Worm (Caenorhabditis elegans): ENCODE measurements around the gene dpy-31.
A peak's percentile ranks its signal among the peaks of the same experiment; 100 is the strongest.

Gene dpy-31

ce11 chrIII:7207903-7208497 is 6.0 kb downstream of the dpy-31 start, which contains the start of gene rpl-6 (continued):
- no peak for TF ChIP-seq lir-3 (tag; optimal IDR thresholded peaks at IDR 0.05)
- TF ChIP-seq ceh-82 (tag; optimal IDR thresholded peaks at IDR 0.05), result no peak
- no peak for TF ChIP-seq daf-8 (GFP tag; IDR thresholded peaks at IDR 0.05)
- peak in 1 of 2 experiments; percentile 82 for TF ChIP-seq hif-1 (tag; optimal IDR thresholded peaks at IDR 0.05)
- no peak for TF ChIP-seq F49E8.2 (tag; optimal IDR thresholded peaks at IDR 0.05; ENCODE audit: borderline replicate concordance)
- peak; percentile 91 for TF ChIP-seq mes-2 (tag; optimal IDR thresholded peaks at IDR 0.05; ENCODE audit: poor library complexity, severe bottlenecking)
- peak; percentile 86 for TF ChIP-seq dve-1 (tag; optimal IDR thresholded peaks at IDR 0.05; ENCODE audit: insufficient read depth)
- peak; percentile 82 for TF ChIP-seq nhr-102 (tag; optimal IDR thresholded peaks at IDR 0.05)
- no peak for TF ChIP-seq vab-7 (GFP tag; IDR thresholded peaks at IDR 0.05)
- TF ChIP-seq sdz-12 (GFP tag; optimal IDR thresholded peaks at IDR 0.05), result no peak
- TF ChIP-seq daf-16 (GFP tag; optimal IDR thresholded peaks at IDR 0.05), result no peak
- peak; percentile 85 for TF ChIP-seq daf-16 (tag; optimal IDR thresholded peaks at IDR 0.05)
- no peak for TF ChIP-seq tag-97 (GFP tag; IDR thresholded peaks at IDR 0.05)
- peak; percentile 19 for TF ChIP-seq ztf-7 (tag; optimal IDR thresholded peaks at IDR 0.05)
- TF ChIP-seq egl-27 (tag; optimal IDR thresholded peaks at IDR 0.05), result peak; percentile 23
- no peak for TF ChIP-seq ztf-11 (tag; optimal IDR thresholded peaks at IDR 0.05)
- no peak for TF ChIP-seq snpc-1.2 (GFP tag; IDR thresholded peaks at IDR 0.05)

- TF ChIP-seq hlh-11 (tag; optimal IDR thresholded peaks at IDR 0.05) (no peak), R02D3.7 (tag; optimal IDR thresholded peaks at IDR 0.05) (no peak), nhr-102 (tag; optimal IDR thresholded peaks at IDR 0.05) (no peak), lin-38 (GFP tag; IDR thresholded peaks at IDR 0.05) (peak; percentile 29), D1046.2 (GFP tag; IDR thresholded peaks at IDR 0.05) (no peak), Y48G9A.11 (GFP tag; IDR thresholded peaks at IDR 0.05) (peak; percentile 38; the same call in 1 of the 2 replicates), lim-7 (GFP tag; IDR thresholded peaks at IDR 0.05) (no peak), nhr-48 (tag; optimal IDR thresholded peaks at IDR 0.05) (no peak), aly-2 (tag; optimal IDR thresholded peaks at IDR 0.05) (no peak), mes-2 (tag; optimal IDR thresholded peaks at IDR 0.05; ENCODE audit: poor library complexity, severe bottlenecking) (peak; percentile 14), zfp-2 (tag; optimal IDR thresholded peaks at IDR 0.05) (no peak), ama-1 (optimal IDR thresholded peaks at IDR 0.05) (peak; percentile 65), F49E8.2 (tag; optimal IDR thresholded peaks at IDR 0.05; ENCODE audit: borderline replicate concordance) (peak; percentile 62), nhr-11 (tag; optimal IDR thresholded peaks at IDR 0.05) (no peak), F44E2.7 (GFP tag; IDR thresholded peaks at IDR 0.05) (0 out of 2 replicates have a peak, but pooled peaks have one; percentile 9), madf-9 (GFP tag; conservative IDR thresholded peaks at IDR 0.05) (no peak), ctbp-1 (GFP tag; IDR thresholded peaks at IDR 0.05) (no peak)
These were observed 7.7 kb downstream of the dpy-31 start, which contains the start of gene R151.2 for ce11 chrIII:7209721-7210120. TSS of gene R151.2 (plus strand) at chrIII:7209967.

- TF ChIP-seq madf-9 (GFP tag; conservative IDR thresholded peaks at IDR 0.05), result no peak
- no peak for TF ChIP-seq ZK337.2 (GFP tag; IDR thresholded peaks at IDR 0.05)
- TF ChIP-seq aha-1 (tag), result peak; percentile 90
- no peak for TF ChIP-seq hlh-30 (tag; optimal IDR thresholded peaks at IDR 0.05; ENCODE audit: insufficient read depth)
- peak in 1 of 2 experiments; percentile 76 for TF ChIP-seq unc-62 (GFP tag; optimal IDR thresholded peaks at IDR 0.05 in 1 of 2)
- no peak for TF ChIP-seq unc-62 (tag; optimal IDR thresholded peaks at IDR 0.05)
- TF ChIP-seq mes-2 (tag; optimal IDR thresholded peaks at IDR 0.05; ENCODE audit: poor library complexity, severe bottlenecking), result peak; percentile 35
- TF ChIP-seq snpc-4 (tag; optimal IDR thresholded peaks at IDR 0.05), result no peak
- TF ChIP-seq egl-43 (GFP tag; IDR thresholded peaks at IDR 0.05), result no peak
- no peak for TF ChIP-seq nhr-10 (tag; optimal IDR thresholded peaks at IDR 0.05)
These were observed 8.5 kb downstream of the dpy-31 start for ce11 chrIII:7210486-7210885.
